Worm (Caenorhabditis elegans) whole organism, L2 larva: ENCODE data around the gene cyp-33C1.

Experiments used
- Y55F3AM.14 ChIP-seq: fragments of 200-800 bp; sonication (Bioruptor generic); optimal IDR thresholded peaks from 2 replicates; lab custom pipeline; 2018; ENCODE audit warnings: mild to moderate bottlenecking, missing genetic modification characterization, missing compliant biosample characterization
- mbf-1 ChIP-seq: sonication (generic microtip); optimal IDR thresholded peaks from 2 replicates; lab custom pipeline; 2017; ENCODE audit warnings: missing biosample characterization, missing genetic modification characterization
- nhr-237 ChIP-seq: fragments of 150-350 bp; optimal IDR thresholded peaks from 2 replicates; lab custom pipeline; 2014; ENCODE audit warnings: missing biosample characterization, missing genetic modification characterization

ce11 chrV:2149432-2149831 is 29.9 kb upstream of the cyp-33C1 start, which contains the start of gene C45H4.21:
- TF ChIP-seq Y55F3AM.14 (no peak), mbf-1 (tag; lab: Kevin White, UChicago) (no peak), nhr-237 (tag; lab: Kevin White, UChicago) (no peak)
